Worm (Caenorhabditis elegans) whole organism, L4/young adult: ENCODE measurements around the gene C54F6.18.
"Not testable (repeated sequence)": the region's sequence is repeated elsewhere in the genome, so short reads cannot be mapped to it uniquely, and the experiment has no call there.

ENCODE experiments used
- W03F9.2 ChIP-seq: fragments of 150-350 bp; optimal IDR thresholded peaks from 2 replicates; lab custom pipeline; 2014; ENCODE audit warnings: missing biosample characterization, missing genetic modification characterization
- dao-5 ChIP-seq: sonication (generic microtip); optimal IDR thresholded peaks from 2 replicates; lab custom pipeline; 2016; ENCODE audit warnings: missing genotype, missing genetic modification characterization, moderate library complexity, missing compliant biosample characterization
- him-1 ChIP-seq: sonication (generic microtip); optimal IDR thresholded peaks from 2 replicates; lab custom pipeline; 2016; ENCODE audit warnings: missing genotype, missing genetic modification reagents, missing genetic modification characterization, missing compliant biosample characterization

C54F6.18 gene

ce11 chrV:7511465-7511864 lies 14.3 kb upstream of the C54F6.18 start, which contains the start of gene nhr-171:
Gene nhr-171, plus strand, starts transcription at chrV:7511765.
- TF ChIP-seq him-1, W03F9.2, dao-5 (tag; lab: Kevin White, UChicago): not testable (repeated sequence)

DNA sequence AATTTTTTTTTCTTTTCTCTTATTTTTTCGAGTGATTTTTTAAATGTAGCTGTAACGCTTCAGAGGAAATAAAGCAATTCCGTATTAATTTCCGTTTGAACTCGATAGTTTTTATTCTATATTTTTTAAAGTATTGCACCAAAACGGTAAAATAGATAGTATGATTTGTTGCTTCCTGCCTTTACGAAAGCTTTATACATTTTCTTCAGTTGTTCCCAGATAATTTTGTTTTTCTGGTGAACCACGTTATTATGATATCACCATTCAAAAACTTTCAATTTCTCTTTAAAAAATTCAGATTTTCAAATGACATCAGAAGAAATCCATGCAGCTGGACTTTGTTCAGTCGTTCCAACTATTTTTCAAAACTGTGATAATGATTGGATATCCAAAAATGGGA lies 10.9 kb upstream of the C54F6.18 start, which contains the start of gene srb-18:
Gene srb-18, plus strand, starts transcription at position 301 of the 400 bp plus-strand sequence.
- TF ChIP-seq W03F9.2 (tag; lab: Kevin White, UChicago) (no peak), dao-5 (tag; lab: Kevin White, UChicago) (no peak), him-1 (tag; lab: Kevin White, UChicago) (no peak)

ce11 chrV:7520077-7520476 lies 5.7 kb upstream of the C54F6.18 start, which contains the start of gene srb-19:
Gene srb-19, minus strand, starts transcription at chrV:7520177.
- TF ChIP-seq W03F9.2 (tag; lab: Kevin White, UChicago) (no peak), dao-5 (tag; lab: Kevin White, UChicago) (no peak)

- TF ChIP-seq W03F9.2 (tag; lab: Kevin White, UChicago) (no peak), dao-5 (tag; lab: Kevin White, UChicago) (no peak), him-1 (tag; lab: Kevin White, UChicago) (no peak)
Observed at ce11 chrV:7521304-7521703, 4.5 kb upstream of the C54F6.18 start.

ce11 chrV:7522279-7522678 lies 3.5 kb upstream of the C54F6.18 start, which contains the start of gene C54F6.15:
Gene C54F6.15, minus strand, starts transcription at chrV:7522379.
- no peak for TF ChIP-seq W03F9.2 (tag; lab: Kevin White, UChicago)

ce11 chrV:7523392-7523791 lies 2.4 kb upstream of the C54F6.18 start, which contains the start of gene C54F6.6:
Gene C54F6.6, plus strand, starts transcription at chrV:7523692.
- TF ChIP-seq W03F9.2 (tag; lab: Kevin White, UChicago) (no peak), dao-5 (tag; lab: Kevin White, UChicago) (no peak), him-1 (tag; lab: Kevin White, UChicago) (no peak)

DNA sequence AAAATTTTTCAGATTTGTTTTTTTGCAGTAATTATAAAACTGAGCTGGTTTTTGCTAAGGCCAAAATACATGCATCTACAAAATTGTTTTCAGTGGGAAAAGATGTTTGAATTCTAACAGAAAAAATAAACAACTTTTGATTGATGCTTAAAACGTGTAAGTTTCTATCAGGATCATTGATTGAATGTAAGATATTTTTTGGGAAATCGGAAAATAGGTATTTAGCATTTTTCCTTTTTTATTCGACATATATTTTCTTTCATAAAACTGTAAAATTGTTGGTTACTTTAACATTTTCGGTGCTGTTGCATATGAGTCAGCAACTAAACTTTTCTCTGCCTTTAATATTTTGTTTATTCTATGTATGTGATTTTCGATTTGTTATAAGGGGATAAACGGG lies 1.3 kb upstream of the C54F6.18 start, which contains the start of gene C54F6.20:
Gene C54F6.20, plus strand, starts transcription at position 301 of the 400 bp plus-strand sequence.
- TF ChIP-seq dao-5 (tag; lab: Kevin White, UChicago) (no peak), him-1 (tag; lab: Kevin White, UChicago) (no peak), W03F9.2 (tag; lab: Kevin White, UChicago) (no peak)

- TF ChIP-seq dao-5 (tag; lab: Kevin White, UChicago) = no peak
- TF ChIP-seq him-1 (tag; lab: Kevin White, UChicago) = no peak
- no peak for TF ChIP-seq W03F9.2 (tag; lab: Kevin White, UChicago)
Observed at ce11 chrV:7527153-7527552, 1.4 kb downstream of the C54F6.18 start, which contains the start of gene C54F6.17. Gene C54F6.17, plus strand, starts transcription at chrV:7527453.

- TF ChIP-seq him-1 (tag; lab: Kevin White, UChicago) (no peak), dao-5 (tag; lab: Kevin White, UChicago) (no peak), W03F9.2 (tag; lab: Kevin White, UChicago) (no peak)
Observed at ce11 chrV:7528816-7529215, 3.0 kb downstream of the C54F6.18 start, which contains the start of gene C54F6.5. Gene C54F6.5, plus strand, starts transcription at chrV:7529116.

DNA sequence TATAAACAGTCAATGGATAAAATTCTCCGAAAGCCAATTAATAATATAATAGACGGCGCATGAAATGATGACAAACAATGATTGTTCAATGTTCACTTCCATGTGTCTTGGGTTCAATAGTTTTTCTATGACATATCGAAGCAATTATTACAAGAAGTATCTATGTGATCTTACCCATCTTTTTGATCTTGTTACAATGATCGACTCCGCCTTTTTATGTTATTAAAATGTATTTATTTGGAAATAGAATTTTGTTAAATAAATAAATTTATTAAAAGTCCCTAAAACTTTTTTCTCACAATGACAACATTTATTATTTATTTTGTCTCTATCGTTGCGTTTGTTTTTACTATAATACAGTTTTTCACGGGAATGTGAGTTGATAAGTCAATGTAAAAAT lies 4.0 kb downstream of the C54F6.18 start, which contains the start of gene swt-2:
Gene swt-2, plus strand, starts transcription at position 301 of the 400 bp plus-strand sequence.
- no peak for TF ChIP-seq dao-5 (tag; lab: Kevin White, UChicago)
- TF ChIP-seq W03F9.2 (tag; lab: Kevin White, UChicago) = no peak
- no peak for TF ChIP-seq him-1 (tag; lab: Kevin White, UChicago)

DNA sequence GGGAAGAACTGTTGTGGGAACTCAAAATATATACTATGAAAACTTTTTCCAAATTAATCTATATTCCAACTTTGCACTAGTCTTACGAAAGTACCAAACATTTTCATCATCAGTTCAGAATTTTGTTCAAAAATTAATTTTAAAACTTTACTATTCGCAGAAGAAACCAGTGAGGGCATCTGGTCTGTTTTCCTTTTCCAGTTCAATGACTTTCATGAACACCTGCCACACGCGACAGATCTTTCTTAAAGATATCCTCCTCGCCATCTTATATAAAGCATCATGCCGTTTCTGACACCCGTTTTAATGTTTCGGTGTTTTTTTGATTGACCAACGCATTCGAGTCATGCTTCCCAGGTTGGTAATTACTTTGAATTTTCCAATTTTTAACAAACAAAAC lies 7.2 kb downstream of the C54F6.18 start, which contains the start of gene C54F6.3:
Gene C54F6.3, plus strand, starts transcription at position 301 of the 400 bp plus-strand sequence.
- TF ChIP-seq dao-5 (tag; lab: Kevin White, UChicago) (no peak), him-1 (tag; lab: Kevin White, UChicago) (no peak), W03F9.2 (tag; lab: Kevin White, UChicago) (no peak)

DNA sequence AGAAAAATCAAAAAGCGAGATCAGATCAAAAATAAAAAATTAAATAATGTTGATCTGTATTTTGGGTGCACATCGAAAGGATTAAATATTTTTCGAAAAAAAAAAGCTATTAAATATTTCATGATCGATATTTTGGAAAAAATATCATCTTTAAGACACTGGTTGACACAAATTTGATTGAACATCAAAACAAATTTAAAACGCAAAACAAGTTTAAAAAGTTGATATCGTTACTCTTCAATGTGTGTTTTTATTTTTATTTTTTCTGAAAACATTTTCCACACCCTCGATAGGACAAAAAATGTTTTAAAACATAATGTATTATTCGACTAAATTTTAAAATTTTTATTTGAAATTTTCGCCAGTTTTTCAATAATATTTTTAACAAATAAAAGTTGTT lies 12.2 kb downstream of the C54F6.18 start, which contains the start of gene C54F6.12:
Gene C54F6.12, minus strand, starts transcription at position 101 of the 400 bp plus-strand sequence.
- TF ChIP-seq him-1 (tag; lab: Kevin White, UChicago) = no peak
- TF ChIP-seq W03F9.2 (tag; lab: Kevin White, UChicago) = no peak
- TF ChIP-seq dao-5 (tag; lab: Kevin White, UChicago) = no peak

DNA sequence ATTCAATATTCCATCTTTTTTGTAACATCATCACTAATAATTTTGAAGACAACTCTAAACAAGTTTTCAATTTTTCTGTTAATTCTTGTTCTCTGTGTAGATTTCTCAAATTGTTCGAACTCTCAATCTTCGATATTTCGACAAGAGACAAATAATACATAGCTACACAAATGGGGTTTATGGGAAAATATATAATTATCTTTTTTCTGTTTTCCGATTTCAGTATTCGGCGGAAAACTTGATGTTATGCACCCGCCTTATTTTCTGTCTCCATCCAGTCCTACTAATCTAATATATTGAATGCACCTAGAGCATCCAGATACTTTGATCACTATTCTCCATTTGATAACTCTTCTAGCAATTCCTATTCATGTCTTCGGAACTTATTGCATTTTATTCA lies 13.2 kb downstream of the C54F6.18 start, which contains the start of gene srh-268:
Gene srh-268, plus strand, starts transcription at position 301 of the 400 bp plus-strand sequence.
- TF ChIP-seq him-1 (tag; lab: Kevin White, UChicago) (no peak), W03F9.2 (tag; lab: Kevin White, UChicago) (no peak), dao-5 (tag; lab: Kevin White, UChicago) (no peak)

DNA sequence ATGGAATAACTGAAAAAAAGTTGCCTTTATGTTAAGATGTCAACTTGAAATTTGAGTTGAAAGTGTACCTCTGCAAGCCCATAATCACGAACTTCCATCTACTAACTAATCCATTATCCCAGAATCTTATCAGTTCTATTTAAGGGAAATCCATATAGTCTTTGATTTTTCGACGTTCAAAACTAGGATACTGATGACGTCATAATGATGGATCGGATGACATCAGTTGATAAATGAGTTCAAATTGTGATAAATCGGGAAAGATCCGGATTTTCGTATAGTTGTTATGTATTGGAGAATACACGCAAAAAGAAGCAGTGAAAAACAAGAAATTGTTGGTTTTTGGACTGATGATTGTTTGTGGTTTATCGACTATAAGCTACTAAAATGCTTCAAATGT lies 17.9 kb downstream of the C54F6.18 start:
- TF ChIP-seq him-1 (tag; lab: Kevin White, UChicago) = no peak
- TF ChIP-seq dao-5 (tag; lab: Kevin White, UChicago) = no peak
- no peak for TF ChIP-seq W03F9.2 (tag; lab: Kevin White, UChicago)
